Fruit fly (Drosophila melanogaster) whole organism, embryonic: Measurements from ENCODE around the gene CG34408.

Experiments
- Adf1 ChIP-seq: fragments of 200-800 bp; sonication (Bioruptor generic); IDR thresholded peaks from 2 replicates; pipeline ENCODE4 v1.3.6; 2022; ENCODE audit warnings: missing biosample characterization, missing genetic modification characterization
- Awh ChIP-seq: fragments of 200-800 bp; sonication (Bioruptor generic); IDR thresholded peaks from 2 replicates; pipeline ENCODE4, ENCODE4 v1.3.6; 2022; ENCODE audit warnings: missing biosample characterization, missing genetic modification characterization
- CG10462 ChIP-seq: fragments of 200-800 bp; sonication (Bioruptor generic); optimal IDR thresholded peaks from 2 replicates; lab custom pipeline; 2016; ENCODE audit warnings: missing biosample characterization, missing genetic modification characterization
- CG10543 ChIP-seq: fragments of 200-800 bp; sonication (Bioruptor generic); optimal IDR thresholded peaks from 3 replicates; lab custom pipeline; 2017; ENCODE audit warnings: missing biosample characterization, mild to moderate bottlenecking, missing genetic modification characterization, moderate library complexity
- CG11247 ChIP-seq: fragments of 200-800 bp; sonication (Bioruptor generic); IDR thresholded peaks from 2 replicates; pipeline ENCODE4 v1.3.6; 2022; ENCODE audit warnings: missing biosample characterization, missing genetic modification characterization
- CG14710 ChIP-seq: fragments of 200-800 bp; sonication (Bioruptor generic); optimal IDR thresholded peaks from 3 replicates; lab custom pipeline; 2019; ENCODE audit warnings: missing biosample characterization, mild to moderate bottlenecking, missing genetic modification characterization, moderate library complexity
- CG15269 ChIP-seq: fragments of 200-800 bp; sonication (Bioruptor generic); optimal IDR thresholded peaks from 2 replicates; lab custom pipeline; 2018; ENCODE audit warnings: missing biosample characterization, mild to moderate bottlenecking, missing genetic modification characterization, moderate library complexity
- CG1529 ChIP-seq: fragments of 200-800 bp; sonication (Bioruptor generic); optimal IDR thresholded peaks from 3 replicates; lab custom pipeline; 2018; ENCODE audit warnings: missing biosample characterization, missing genetic modification characterization
- CG18619 ChIP-seq: fragments of 200-800 bp; sonication (Bioruptor generic); optimal IDR thresholded peaks from 3 replicates; lab custom pipeline; 2017; ENCODE audit warnings: missing biosample characterization, mild to moderate bottlenecking, missing genetic modification characterization
- CG31224 ChIP-seq: fragments of 200-800 bp; sonication (Bioruptor generic); IDR thresholded peaks from 2 replicates; pipeline ENCODE4 v1.3.6; 2022; ENCODE audit warnings: missing biosample characterization, missing genetic modification characterization
- CG3995 ChIP-seq: fragments of 200-800 bp; sonication (Bioruptor generic); optimal IDR thresholded peaks from 3 replicates; lab custom pipeline; 2016; ENCODE audit warnings: missing biosample characterization, missing genetic modification characterization
- CG4617 ChIP-seq: fragments of 200-800 bp; sonication (Bioruptor generic); optimal IDR thresholded peaks from 3 replicates; lab custom pipeline; 2016; ENCODE audit warnings: missing biosample characterization, missing genetic modification characterization, borderline replicate concordance
- CG6175 ChIP-seq: fragments of 200-800 bp; sonication (Bioruptor generic); IDR thresholded peaks from 3 replicates; pipeline ENCODE4 v1.3.6; 2022; ENCODE audit warnings: missing biosample characterization, missing genetic modification characterization
- CG6791 ChIP-seq: fragments of 200-800 bp; sonication (Bioruptor generic); IDR thresholded peaks from 3 replicates; pipeline ENCODE4 v1.3.6; 2022; ENCODE audit warnings: missing biosample characterization, missing genetic modification characterization; ENCODE audit not compliant: partially characterized antibody
- CG8765 ChIP-seq: fragments of 200-800 bp; sonication (Bioruptor generic); IDR thresholded peaks from 2 replicates; pipeline ENCODE4 v1.3.6; 2022; ENCODE audit warnings: missing biosample characterization, missing genetic modification characterization
- CG9797 ChIP-seq: fragments of 200-800 bp; sonication (Bioruptor generic); optimal IDR thresholded peaks from 3 replicates; lab custom pipeline; 2018; ENCODE audit warnings: missing biosample characterization, mild to moderate bottlenecking, missing genetic modification characterization
- D19A ChIP-seq: fragments of 200-800 bp; optimal IDR thresholded peaks from 3 replicates; lab custom pipeline; 2019; ENCODE audit warnings: missing biosample characterization, mild to moderate bottlenecking, missing genetic modification characterization, moderate library complexity
- Dll ChIP-seq: fragments of 200-800 bp; sonication (Bioruptor generic); IDR thresholded peaks from 4 replicates; pipeline ENCODE4 v1.3.6; 2022; ENCODE audit warnings: missing biosample characterization, missing genetic modification characterization; ENCODE audit not compliant: partially characterized antibody
- Eip74EF ChIP-seq, 2 experiments: fragments of 200-800 bp in 1 of 2; fragments of >200 bp in 1 of 2; sonication (Bioruptor generic) in 1 of 2; optimal IDR thresholded peaks; 2 replicates each; lab custom pipeline; 2017 to 2019; ENCODE audit warnings: missing biosample characterization in 2 of 2, missing genetic modification characterization in 2 of 2, mild to moderate bottlenecking in 1 of 2, moderate library complexity in 1 of 2
- Gug ChIP-seq: fragments of 200-800 bp; sonication (Bioruptor generic); IDR thresholded peaks from 4 replicates; pipeline ENCODE4 v1.3.6; 2022; ENCODE audit warnings: missing biosample characterization, missing genetic modification characterization
- H15 ChIP-seq: fragments of 200-800 bp; sonication (Bioruptor generic); IDR thresholded peaks from 3 replicates; pipeline ENCODE4 v1.3.6; 2022; ENCODE audit warnings: missing biosample characterization, missing genetic modification characterization
- Kr ChIP-seq: fragments of 200-800 bp; sonication (Bioruptor generic); optimal IDR thresholded peaks from 2 replicates; lab custom pipeline; 2017; ENCODE audit warnings: missing biosample characterization, mild to moderate bottlenecking, missing genetic modification characterization
- Lpt ChIP-seq: fragments of >200 bp; optimal IDR thresholded peaks from 2 replicates; lab custom pipeline; 2018; ENCODE audit warnings: missing biosample characterization, missing genetic modification characterization
- MBD-R2 ChIP-seq: fragments of 200-800 bp; sonication (Bioruptor generic); IDR thresholded peaks from 2 replicates; pipeline ENCODE4 v1.3.6; 2022; ENCODE audit warnings: missing biosample characterization, missing genetic modification characterization
- NFAT ChIP-seq: fragments of 200-800 bp; sonication (Bioruptor generic); IDR thresholded peaks from 2 replicates; pipeline ENCODE4 v1.3.6; 2022; ENCODE audit warnings: missing biosample characterization, missing genetic modification characterization
- Opbp ChIP-seq: fragments of 200-800 bp; sonication (Bioruptor generic); IDR thresholded peaks from 3 replicates; pipeline ENCODE4 v1.3.6; 2022; ENCODE audit warnings: missing biosample characterization, missing genetic modification characterization; ENCODE audit not compliant: partially characterized antibody
- Side ChIP-seq: fragments of 200-800 bp; sonication (Bioruptor generic); optimal IDR thresholded peaks from 2 replicates; lab custom pipeline; 2016; ENCODE audit warnings: missing biosample characterization, missing genetic modification characterization
- TFAM ChIP-seq: fragments of 200-800 bp; sonication (Bioruptor generic); optimal IDR thresholded peaks from 2 replicates; lab custom pipeline; 2017; ENCODE audit warnings: missing biosample characterization, missing genetic modification characterization, inconsistent platforms
- YL-1 ChIP-seq: fragments of 200-800 bp; sonication (Bioruptor generic); optimal IDR thresholded peaks from 3 replicates; lab custom pipeline; 2017; ENCODE audit warnings: missing biosample characterization, mild to moderate bottlenecking, missing genetic modification characterization
- abd-A ChIP-seq: fragments of 200-800 bp; sonication (Bioruptor generic); optimal IDR thresholded peaks from 3 replicates; lab custom pipeline; 2019; ENCODE audit warnings: missing biosample characterization, mild to moderate bottlenecking, missing genetic modification characterization, moderate library complexity
- bigmax ChIP-seq: fragments of 200-800 bp; sonication (Bioruptor generic); optimal IDR thresholded peaks from 2 replicates; lab custom pipeline; 2018; ENCODE audit warnings: missing biosample characterization, mild to moderate bottlenecking, missing genetic modification characterization
- cas ChIP-seq: fragments of 200-800 bp; sonication (Bioruptor generic); IDR thresholded peaks from 2 replicates; pipeline ENCODE4 v1.3.6; 2022; ENCODE audit warnings: missing biosample characterization, missing genetic modification characterization
- chinmo ChIP-seq: fragments of 200-800 bp; sonication (Bioruptor generic); IDR thresholded peaks from 4 replicates; pipeline ENCODE4 v1.3.6; 2022; ENCODE audit warnings: missing biosample characterization, missing genetic modification characterization; ENCODE audit not compliant: partially characterized antibody
- crc ChIP-seq: fragments of 200-800 bp; sonication (Bioruptor generic); optimal IDR thresholded peaks from 2 replicates; lab custom pipeline; 2016; ENCODE audit warnings: missing biosample characterization, missing genetic modification characterization
- ems ChIP-seq: fragments of 200-800 bp; sonication (Bioruptor generic); optimal IDR thresholded peaks from 3 replicates; lab custom pipeline; 2016; ENCODE audit warnings: missing biosample characterization, missing genetic modification characterization
- en ChIP-seq: fragments of 200-800 bp; sonication (Bioruptor generic); optimal IDR thresholded peaks from 2 replicates; lab custom pipeline; 2016; ENCODE audit warnings: missing biosample characterization, missing genetic modification characterization
- ftz-f1 ChIP-seq: fragments of 200-800 bp; sonication (Bioruptor generic); optimal IDR thresholded peaks from 2 replicates; lab custom pipeline; 2016; ENCODE audit warnings: missing biosample characterization, missing genetic modification characterization
- gcm ChIP-seq: fragments of 200-800 bp; sonication (Bioruptor generic); optimal IDR thresholded peaks from 2 replicates; lab custom pipeline; 2019; ENCODE audit warnings: missing biosample characterization, mild to moderate bottlenecking, missing genetic modification characterization, moderate library complexity
- gcm2 ChIP-seq: fragments of 200-800 bp; sonication (Bioruptor generic); optimal IDR thresholded peaks from 2 replicates; lab custom pipeline; 2016; ENCODE audit warnings: missing biosample characterization, missing genetic modification characterization
- gem ChIP-seq: fragments of 200-800 bp; sonication (Bioruptor generic); optimal IDR thresholded peaks from 2 replicates; lab custom pipeline; 2019; ENCODE audit warnings: missing biosample characterization, mild to moderate bottlenecking, missing genetic modification characterization, moderate library complexity
- jing ChIP-seq: fragments of 200-800 bp; sonication (Bioruptor generic); optimal IDR thresholded peaks from 2 replicates; lab custom pipeline; 2018; ENCODE audit warnings: missing biosample characterization, mild to moderate bottlenecking, missing genetic modification characterization
- lab ChIP-seq: fragments of 200-800 bp; sonication (Bioruptor generic); optimal IDR thresholded peaks from 3 replicates; lab custom pipeline; 2017; ENCODE audit warnings: missing biosample characterization, missing genetic modification characterization, mild to moderate bottlenecking, moderate library complexity, missing genetic modification reagents
- lilli ChIP-seq: fragments of 200-800 bp; sonication (Bioruptor generic); optimal IDR thresholded peaks from 3 replicates; lab custom pipeline; 2016; ENCODE audit warnings: missing biosample characterization, missing genetic modification characterization
- mirr ChIP-seq: fragments of 200-800 bp; sonication (Bioruptor generic); optimal IDR thresholded peaks from 3 replicates; lab custom pipeline; 2018; ENCODE audit warnings: missing biosample characterization, mild to moderate bottlenecking, missing genetic modification characterization
- pnt ChIP-seq: fragments of 200-800 bp; sonication (Bioruptor generic); optimal IDR thresholded peaks from 3 replicates; lab custom pipeline; 2016; ENCODE audit warnings: missing biosample characterization, missing genetic modification characterization
- pzg ChIP-seq: fragments of 200-800 bp; sonication (Bioruptor generic); optimal IDR thresholded peaks from 3 replicates; lab custom pipeline; 2018; ENCODE audit warnings: missing biosample characterization, mild to moderate bottlenecking, missing genetic modification characterization, moderate library complexity
- sc ChIP-seq, 3 experiments: fragments of >200 bp in 2 of 3; fragments of 200-800 bp in 1 of 3; sonication (Bioruptor generic) in 1 of 3; optimal IDR thresholded peaks; 2 replicates in 2 of 3; 3 replicates in 1 of 3; lab custom pipeline; 2017; ENCODE audit warnings: mild to moderate bottlenecking in 1 of 3, missing biosample characterization in 1 of 3, missing genetic modification characterization in 1 of 3, missing genetic modification reagents in 1 of 3
- sens ChIP-seq: fragments of 200-800 bp; sonication (Bioruptor generic); peaks from one replicate; lab custom pipeline; 2016; ENCODE audit warnings: missing biosample characterization, missing genetic modification characterization
- seq ChIP-seq: fragments of 200-800 bp; sonication (Bioruptor generic); IDR thresholded peaks from 2 replicates; pipeline ENCODE4 v1.3.6; 2022; ENCODE audit warnings: missing biosample characterization, missing genetic modification characterization
- wek ChIP-seq: fragments of 200-800 bp; sonication (Bioruptor generic); optimal IDR thresholded peaks from 3 replicates; lab custom pipeline; 2018; ENCODE audit warnings: missing biosample characterization, mild to moderate bottlenecking, missing genetic modification characterization, moderate library complexity

CG34408 gene

dm6 chrX:10212687-10213329 lies 7.1 kb upstream of the CG34408 start, which contains the start of gene ATPsyndelta (continued):
- no peak for TF ChIP-seq CG10462 (GFP tag; lab: Kevin White, UChicago)
- no peak for TF ChIP-seq CG3995
- no peak for TF ChIP-seq lab (GFP tag; lab: Kevin White, UChicago)
- no peak for TF ChIP-seq CG18619 (GFP tag; lab: Kevin White, UChicago)
- no peak for TF ChIP-seq jing (GFP tag; lab: Kevin White, UChicago)
- no peak for TF ChIP-seq crc (GFP tag; lab: Kevin White, UChicago)
- TF ChIP-seq sens (GFP tag; lab: Kevin White, UChicago): peak; percentile 20
- TF ChIP-seq chinmo (GFP tag; lab: Robert Waterston, UW): no peak
- peak; percentile 8 for TF ChIP-seq CG14710 (tag; lab: Kevin White, UChicago)
- TF ChIP-seq CG8765 (GFP tag; lab: Robert Waterston, UW): no peak
- no peak for TF ChIP-seq en (GFP tag; lab: Kevin White, UChicago)
- TF ChIP-seq wek (GFP tag; lab: Kevin White, UChicago): no peak
- TF ChIP-seq Eip74EF (GFP tag; optimal IDR thresholded peaks at IDR 0.05; lab: Kevin White, UChicago): no peak
- TF ChIP-seq bigmax: peak; percentile 69
- TF ChIP-seq CG1529 (GFP tag; lab: Kevin White, UChicago): no peak
- no peak for TF ChIP-seq D19A (tag; lab: Kevin White, UChicago)
- peak; percentile 53 for TF ChIP-seq YL-1 (GFP tag; lab: Kevin White, UChicago)
- TF ChIP-seq CG11247 (GFP tag; lab: Robert Waterston, UW): no peak
- no peak for TF ChIP-seq CG6791 (GFP tag; lab: Robert Waterston, UW)
- TF ChIP-seq Adf1 (GFP tag; lab: Robert Waterston, UW): no peak
- no peak for TF ChIP-seq MBD-R2 (GFP tag; lab: Robert Waterston, UW)
- no peak for TF ChIP-seq Gug (GFP tag; lab: Robert Waterston, UW)
- TF ChIP-seq gem: peak; percentile 4
- TF ChIP-seq CG31224: no peak
- no peak for TF ChIP-seq CG9797 (GFP tag; lab: Kevin White, UChicago)
- no peak for TF ChIP-seq Side (GFP tag; lab: Kevin White, UChicago)
- TF ChIP-seq Dll: peak; percentile 65; the same call in 3 of the 4 replicates
- no peak for TF ChIP-seq gcm
- no peak for TF ChIP-seq CG15269 (tag; lab: Kevin White, UChicago)
- peak; percentile 20 for TF ChIP-seq CG4617 (GFP tag; lab: Kevin White, UChicago)
- TF ChIP-seq abd-A: no peak
- peak; percentile 17 for TF ChIP-seq pzg
- no peak for TF ChIP-seq lilli (GFP tag; lab: Kevin White, UChicago)
- no peak for TF ChIP-seq seq (GFP tag; lab: Robert Waterston, UW)
- no peak for TF ChIP-seq NFAT (GFP tag; lab: Robert Waterston, UW)
- TF ChIP-seq Lpt (GFP tag; lab: Kevin White, UChicago): no peak
- TF ChIP-seq H15 (GFP tag; lab: Robert Waterston, UW): no peak
- no peak for TF ChIP-seq CG6175 (GFP tag; lab: Robert Waterston, UW)
- TF ChIP-seq ems (GFP tag; lab: Kevin White, UChicago): no peak
- TF ChIP-seq ftz-f1 (GFP tag; lab: Kevin White, UChicago): no peak
- TF ChIP-seq gcm2: no peak
- no peak for TF ChIP-seq sc (optimal IDR thresholded peaks at IDR 0.05; lab: Kevin White, UChicago)
- TF ChIP-seq sc (GFP tag; optimal IDR thresholded peaks at IDR 0.05; lab: Kevin White, UChicago): no peak
- TF ChIP-seq Kr (GFP tag; lab: Kevin White, UChicago): no peak
- TF ChIP-seq cas (GFP tag; lab: Robert Waterston, UW): no peak
- no peak for TF ChIP-seq Opbp (GFP tag; lab: Robert Waterston, UW)
- no peak for TF ChIP-seq Awh
- TF ChIP-seq TFAM (GFP tag; lab: Kevin White, UChicago): no peak
- no peak for TF ChIP-seq mirr (GFP tag; lab: Kevin White, UChicago)
- TF ChIP-seq CG10543 (GFP tag; lab: Kevin White, UChicago): no peak
- no peak for TF ChIP-seq pnt (GFP tag; lab: Kevin White, UChicago)
